Fruit fly (Drosophila melanogaster): ENCODE results near the gene Samuel.

Samuel gene

DNA sequence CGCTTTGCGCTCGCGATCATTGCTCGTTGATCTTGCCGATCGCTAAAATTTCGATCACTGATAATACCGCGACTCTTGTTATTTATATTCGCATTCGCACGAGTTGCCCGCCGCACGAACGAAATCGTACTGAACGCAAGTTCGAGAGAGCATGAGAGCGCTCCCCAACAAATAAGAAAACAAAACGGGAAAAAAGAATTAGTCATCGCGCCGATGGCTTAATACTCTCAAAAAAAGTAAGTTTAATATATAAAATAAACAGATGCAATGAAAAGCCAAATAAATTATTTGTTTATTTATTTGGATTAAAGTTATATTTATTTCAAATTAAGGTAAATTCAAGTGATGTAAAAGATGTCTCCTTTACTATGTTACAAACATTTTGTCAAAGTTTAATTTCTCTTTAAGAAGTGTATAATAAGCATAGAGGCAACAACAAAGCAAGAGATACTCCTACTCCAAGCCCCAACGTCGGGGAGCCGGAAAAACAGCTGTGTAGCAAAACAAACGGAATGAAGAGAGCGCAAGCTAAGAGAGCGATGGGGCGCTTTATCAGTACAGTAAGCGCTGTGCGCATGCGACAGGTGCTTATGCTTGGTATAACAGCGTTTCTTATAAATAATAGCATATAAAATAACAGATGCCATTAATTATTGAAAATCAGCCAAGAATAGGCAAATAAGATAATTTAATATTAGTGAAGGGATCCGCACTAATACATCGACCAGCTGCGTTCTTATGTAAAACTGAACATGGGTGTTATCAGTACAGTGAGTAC lies 9.3 kb downstream of the Samuel start (continued):
- TF ChIP-seq CG17802 (tag; optimal IDR thresholded peaks at IDR 0.05) (no peak), Fer2 (tag; optimal IDR thresholded peaks at IDR 0.05) (peak; percentile 23), E2f1 (GFP tag; IDR thresholded peaks at IDR 0.05) (peak; percentile 56), CG11560 (tag; IDR thresholded peaks at IDR 0.05) (peak; percentile 77; the same call in 2 of the 3 replicates), ap (GFP tag; IDR thresholded peaks at IDR 0.05) (peak; percentile 60), Doc3 (GFP tag; IDR thresholded peaks at IDR 0.05; ENCODE audit: partially characterized antibody) (no peak), BEAF-32 (GFP tag; optimal IDR thresholded peaks at IDR 0.05) (no peak), CG2712 (tag; optimal IDR thresholded peaks at IDR 0.05) (peak; percentile 84), CG15073 (GFP tag; optimal IDR thresholded peaks at IDR 0.05) (peak; percentile 12), CG17568 (GFP tag; optimal IDR thresholded peaks at IDR 0.05) (peak; percentile 72), CG6272 (GFP tag; IDR thresholded peaks at IDR 0.05) (no peak), az2 (GFP tag; optimal IDR thresholded peaks at IDR 0.05) (peak; percentile 80), CG12659 (GFP tag; optimal IDR thresholded peaks at IDR 0.05) (peak; percentile 81), pum (GFP tag; optimal IDR thresholded peaks at IDR 0.05) (peak; percentile 38), CG4854 (GFP tag; optimal IDR thresholded peaks at IDR 0.05) (no peak), Hmr (GFP tag; optimal IDR thresholded peaks at IDR 0.05) (peak; percentile 71), CG2129 (GFP tag; IDR thresholded peaks at IDR 0.05; ENCODE audit: partially characterized antibody) (no peak), z (GFP tag; IDR thresholded peaks at IDR 0.05) (no peak), Aef1 (GFP tag; IDR thresholded peaks at IDR 0.05) (peak; percentile 31), jigr1 (GFP tag; IDR thresholded peaks at IDR 0.05) (peak; percentile 77; the same call in 2 of the 3 replicates), Scr (GFP tag; IDR thresholded peaks at IDR 0.05; ENCODE audit: partially characterized antibody) (no peak), CG6854 (GFP tag; optimal IDR thresholded peaks at IDR 0.05) (peak; percentile 79), CG15479 (GFP tag; optimal IDR thresholded peaks at IDR 0.05) (no peak), slp2 (GFP tag; optimal IDR thresholded peaks at IDR 0.05) (peak; percentile 77), B-H2 (GFP tag; optimal IDR thresholded peaks at IDR 0.05) (peak; percentile 19), Ravus (GFP tag; IDR thresholded peaks at IDR 0.05) (no peak), tgo (GFP tag; IDR thresholded peaks at IDR 0.05) (peak; percentile 84), emc (GFP tag; optimal IDR thresholded peaks at IDR 0.05) (no peak), CTCF (GFP tag; optimal IDR thresholded peaks at IDR 0.05) (peak; percentile 2), CG6813 (GFP tag; optimal IDR thresholded peaks at IDR 0.05) (no peak), fd64A (GFP tag; optimal IDR thresholded peaks at IDR 0.05) (peak; percentile 26), sob (GFP tag; IDR thresholded peaks at IDR 0.05) (peak; percentile 62), CG8089 (GFP tag; optimal IDR thresholded peaks at IDR 0.05) (peak; percentile 54), MESR4 (GFP tag; optimal IDR thresholded peaks at IDR 0.05) (no peak), grau (tag; optimal IDR thresholded peaks at IDR 0.05) (peak; percentile 99), nau (GFP tag; optimal IDR thresholded peaks at IDR 0.05) (peak; percentile 63), kni (GFP tag; optimal IDR thresholded peaks at IDR 0.05) (no peak), cg (GFP tag; optimal IDR thresholded peaks at IDR 0.05) (no peak), hth (optimal IDR thresholded peaks at IDR 0.05) (no peak), Neu2 (GFP tag; optimal IDR thresholded peaks at IDR 0.05; ENCODE audit: borderline replicate concordance) (no peak), zf30C (GFP tag; optimal IDR thresholded peaks at IDR 0.05) (no peak), insv (GFP tag; optimal IDR thresholded peaks at IDR 0.05) (peak in 1 of 2 experiments; percentile 3), lov (optimal IDR thresholded peaks at IDR 0.05) (no peak), lov (GFP tag; IDR thresholded peaks at IDR 0.05) (no peak; the same call in 2 of the 3 replicates), CG5953 (GFP tag; IDR thresholded peaks at IDR 0.05) (no peak), CG17829 (tag; optimal IDR thresholded peaks at IDR 0.05) (peak; percentile 71), CG10959 (GFP tag; IDR thresholded peaks at IDR 0.05) (peak; percentile 49; the same call in 1 of the 2 replicates), vnd (GFP tag; IDR thresholded peaks at IDR 0.05; ENCODE audit: partially characterized antibody) (no peak), CG10267 (tag; optimal IDR thresholded peaks at IDR 0.05) (peak; percentile 84), CG10274 (GFP tag; optimal IDR thresholded peaks at IDR 0.05) (no peak)

Data from whole organism, embryonic.